Worm (Caenorhabditis elegans): ENCODE measurements around the gene par-5.

par-5 gene

DNA sequence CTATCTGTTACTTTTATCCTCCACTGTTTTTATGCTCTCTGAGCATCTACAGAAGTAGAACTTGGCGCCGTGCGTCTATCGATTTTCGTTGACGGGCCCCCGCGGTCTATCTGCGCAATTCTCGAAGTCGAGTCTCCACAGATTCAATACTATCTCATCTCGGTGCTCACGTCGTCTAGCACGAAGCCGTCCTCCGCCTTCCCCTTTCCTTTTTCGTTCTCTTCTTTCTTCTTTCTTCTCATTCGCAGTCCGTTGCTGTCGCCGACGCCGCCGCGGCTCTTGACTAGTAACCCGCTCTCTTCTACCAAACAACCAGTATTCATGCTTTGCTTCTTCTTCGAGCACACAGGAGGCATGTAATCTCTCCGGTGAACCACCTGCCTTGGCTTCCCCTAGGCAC is 49.4 kb upstream of the par-5 start (continued):
- peak in 1 of 2 experiments; percentile 14 for TF ChIP-seq mdl-1 (tag; optimal IDR thresholded peaks at IDR 0.05)
- no peak for TF ChIP-seq mdt-29 (GFP tag; IDR thresholded peaks at IDR 0.05)
- no peak for TF ChIP-seq lin-13 (GFP tag; optimal IDR thresholded peaks at IDR 0.05)
- TF ChIP-seq lin-38 (GFP tag; IDR thresholded peaks at IDR 0.05), result no peak

DNA sequence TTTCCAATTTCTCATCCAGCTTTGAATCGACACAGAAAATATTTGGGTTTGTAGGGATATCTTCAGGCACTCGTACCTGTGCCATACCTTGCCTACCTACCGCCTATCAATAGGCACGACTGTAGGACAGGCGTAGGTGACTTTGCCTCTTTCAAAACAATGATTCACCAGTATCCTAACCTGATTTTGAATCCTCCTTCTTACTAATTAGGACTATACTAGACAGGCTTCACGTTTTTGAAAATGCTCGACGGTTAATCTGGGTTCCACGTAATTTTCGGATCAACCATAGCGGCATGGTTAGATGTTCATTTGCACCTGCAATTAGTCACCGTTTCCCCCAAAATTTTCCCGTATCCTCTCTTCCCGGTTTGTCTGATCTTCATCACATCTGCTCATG is 46.7 kb upstream of the par-5 start:
- no peak for TF ChIP-seq T26A8.4 (GFP tag; IDR thresholded peaks at IDR 0.05)
- TF ChIP-seq unc-62 (GFP tag; optimal IDR thresholded peaks at IDR 0.05 in 1 of 2), result peak in 1 of 2 experiments; percentile 65
- no peak for TF ChIP-seq unc-62 (tag; optimal IDR thresholded peaks at IDR 0.05)
- TF ChIP-seq aha-1 (tag), result peak; percentile 53
- TF ChIP-seq daf-12 (tag; optimal IDR thresholded peaks at IDR 0.05), result no peak

DNA sequence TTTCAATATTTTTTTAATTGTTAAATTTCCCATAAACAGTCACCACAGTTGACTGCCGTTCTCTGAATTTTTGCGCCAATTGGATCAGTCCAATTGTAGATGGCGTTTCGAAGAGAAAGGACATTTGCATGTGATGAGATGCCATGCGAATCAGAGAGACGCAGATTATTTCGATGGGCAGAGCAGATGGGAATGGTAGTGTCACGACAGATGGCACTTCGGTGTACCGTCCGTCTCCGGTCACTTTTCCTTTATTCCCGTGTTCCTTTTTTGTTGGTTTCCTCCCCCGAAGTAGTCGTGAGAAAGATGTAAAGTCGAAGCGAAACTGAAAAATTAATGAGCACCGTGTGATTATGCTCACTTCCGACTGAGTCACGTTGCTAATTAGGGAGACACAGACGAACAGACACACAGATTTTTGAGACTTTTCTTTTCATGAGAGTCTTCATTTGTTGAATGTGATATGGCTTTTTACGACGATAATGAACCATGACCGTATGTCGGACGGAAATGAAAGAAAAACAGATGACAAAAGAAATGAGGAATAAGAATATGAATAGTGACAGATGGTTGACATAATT is 46.0 kb upstream of the par-5 start:
- no peak for TF ChIP-seq fos-1 (tag; optimal IDR thresholded peaks at IDR 0.05)
- TF ChIP-seq dmd-8 (GFP tag; IDR thresholded peaks at IDR 0.05), result 0 out of 2 replicates have a peak, but pooled peaks have one; percentile 42
- no peak for TF ChIP-seq ztf-7 (tag; optimal IDR thresholded peaks at IDR 0.05)
- no peak for TF ChIP-seq hlh-30 (tag; optimal IDR thresholded peaks at IDR 0.05; ENCODE audit: insufficient read depth)

DNA sequence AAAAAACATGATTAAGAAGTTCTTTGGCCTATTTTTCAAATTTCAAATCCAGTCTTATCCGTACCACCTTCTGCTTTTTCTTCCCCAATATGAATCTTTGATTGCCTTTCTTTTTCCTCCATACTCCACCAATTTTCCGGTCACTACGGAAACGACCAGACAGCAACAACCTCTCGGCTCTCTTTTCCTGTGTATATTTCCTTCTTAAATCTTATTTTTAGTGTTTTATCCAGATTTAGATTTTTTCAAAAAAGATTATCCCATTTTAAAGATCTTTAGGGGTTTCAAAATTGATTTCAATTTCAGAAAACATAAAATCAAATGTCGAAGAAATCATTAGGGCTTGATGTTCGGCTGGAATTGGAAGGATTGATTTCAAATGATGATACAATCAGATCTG is 42.5 kb upstream of the par-5 start, which contains the start of gene trpa-1:
Gene trpa-1 (plus strand): TSS at position 301 of the 400 bp plus-strand sequence.
- TF ChIP-seq php-3 (GFP tag; IDR thresholded peaks at IDR 0.05) (no peak), lim-7 (GFP tag; IDR thresholded peaks at IDR 0.05) (no peak), nhr-6 (tag; optimal IDR thresholded peaks at IDR 0.05) (no peak), nhr-42 (GFP tag; IDR thresholded peaks at IDR 0.05) (no peak)

DNA sequence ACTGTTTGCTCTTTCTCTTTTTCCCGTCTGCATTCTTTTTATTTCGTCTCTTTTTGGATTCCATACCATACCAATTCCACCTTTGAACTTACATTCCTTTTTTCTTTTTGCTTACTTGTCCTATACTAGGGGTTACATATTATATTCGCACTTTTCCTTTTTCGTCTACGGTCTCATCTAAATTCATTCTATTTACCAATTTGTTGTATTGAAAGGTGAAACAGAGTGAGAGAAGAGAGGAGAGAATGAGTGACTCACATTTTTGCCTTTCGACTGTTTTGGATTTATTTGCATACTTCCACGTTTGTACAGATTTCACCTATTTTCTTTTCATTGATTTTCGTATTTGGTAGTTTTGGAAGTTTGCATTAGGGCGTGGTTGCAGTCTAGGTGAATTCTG is 41.7 kb upstream of the par-5 start:
- TF ChIP-seq tag-97 (GFP tag; IDR thresholded peaks at IDR 0.05) (no peak), pha-4 (GFP tag; IDR thresholded peaks at IDR 0.05) (no peak), pha-4 (tag; optimal IDR thresholded peaks at IDR 0.05) (no peak), daf-12 (tag; optimal IDR thresholded peaks at IDR 0.05) (no peak), zip-11 (GFP tag; IDR thresholded peaks at IDR 0.05) (no peak), zip-2 (tag; optimal IDR thresholded peaks at IDR 0.05) (no peak), daf-19 (GFP tag; conservative IDR thresholded peaks at IDR 0.05) (no peak), daf-16 (GFP tag; optimal IDR thresholded peaks at IDR 0.05) (no peak), daf-16 (tag; optimal IDR thresholded peaks at IDR 0.05) (peak; percentile 32), dve-1 (tag; optimal IDR thresholded peaks at IDR 0.05; ENCODE audit: insufficient read depth) (peak; percentile 28), ceh-20 (GFP tag; IDR thresholded peaks at IDR 0.05) (no peak), lin-29 (GFP tag; IDR thresholded peaks at IDR 0.05) (no peak), nhr-6 (tag; optimal IDR thresholded peaks at IDR 0.05) (peak; percentile 86), D1046.2 (GFP tag; IDR thresholded peaks at IDR 0.05) (no peak), ZK546.5 (tag; optimal IDR thresholded peaks at IDR 0.05) (no peak), lin-1 (GFP tag; IDR thresholded peaks at IDR 0.05) (no peak), duxl-1 (tag; optimal IDR thresholded peaks at IDR 0.05; ENCODE audit: poor library complexity) (no peak), egl-27 (tag; optimal IDR thresholded peaks at IDR 0.05) (no peak), ceh-62 (tag; optimal IDR thresholded peaks at IDR 0.05) (no peak), ces-1 (GFP tag; optimal IDR thresholded peaks at IDR 0.05) (no peak), set-16 (GFP tag; IDR thresholded peaks at IDR 0.05) (no peak), mdt-29 (GFP tag; IDR thresholded peaks at IDR 0.05) (no peak), F37D6.2 (tag; optimal IDR thresholded peaks at IDR 0.05) (no peak), vab-7 (GFP tag; IDR thresholded peaks at IDR 0.05) (no peak)
